Worm (Caenorhabditis elegans) whole organism, L2 larva: Measurements from ENCODE around the gene T09A5.5.

Experiments
- C34F6.9 ChIP-seq: fragments of 150-350 bp; optimal IDR thresholded peaks from 2 replicates; lab custom pipeline; 2014; ENCODE audit warnings: missing biosample characterization, missing genetic modification characterization
- R02D3.7 ChIP-seq: fragments of 150-350 bp; optimal IDR thresholded peaks from 2 replicates; lab custom pipeline; 2014; ENCODE audit warnings: missing biosample characterization, missing genetic modification characterization
- Y55F3AM.14 ChIP-seq: fragments of 200-800 bp; sonication (Bioruptor generic); optimal IDR thresholded peaks from 2 replicates; lab custom pipeline; 2018; ENCODE audit warnings: mild to moderate bottlenecking, missing genetic modification characterization, missing compliant biosample characterization
- ZK546.5 ChIP-seq: sonication (generic microtip); optimal IDR thresholded peaks from 2 replicates; lab custom pipeline; 2017; ENCODE audit warnings: missing biosample characterization, missing genetic modification characterization
- alr-1 ChIP-seq: fragments of 150-350 bp; optimal IDR thresholded peaks from 2 replicates; lab custom pipeline; 2014; ENCODE audit warnings: missing biosample characterization, missing genetic modification characterization
- blmp-1 ChIP-seq: sonication (generic microtip); optimal IDR thresholded peaks from 2 replicates; lab custom pipeline; 2017; ENCODE audit warnings: missing genetic modification characterization, mild to moderate bottlenecking, missing compliant biosample characterization, antibody characterized with exemption, moderate library complexity; ENCODE audit not compliant: insufficient read depth
- egl-27 ChIP-seq: sonication (generic microtip); optimal IDR thresholded peaks from 3 replicates; lab custom pipeline; 2017; ENCODE audit warnings: missing biosample characterization, missing genetic modification reagents, missing genetic modification characterization
- elt-1 ChIP-seq: fragments of 150-350 bp; optimal IDR thresholded peaks from 2 replicates; lab custom pipeline; 2014; ENCODE audit warnings: missing biosample characterization, missing genetic modification characterization
- elt-3 ChIP-seq: sonication (generic microtip); optimal IDR thresholded peaks from 2 replicates; lab custom pipeline; 2017; ENCODE audit warnings: missing biosample characterization, missing genetic modification characterization
- fos-1 ChIP-seq: fragments of 150-350 bp; optimal IDR thresholded peaks from 2 replicates; lab custom pipeline; 2014; ENCODE audit warnings: missing biosample characterization, missing genetic modification characterization
- gmeb-1 ChIP-seq: fragments of 150-350 bp; optimal IDR thresholded peaks from 2 replicates; lab custom pipeline; 2014; ENCODE audit warnings: missing biosample characterization, missing genetic modification characterization
- lin-11 ChIP-seq: fragments of 150-350 bp; sonication (generic microtip); optimal IDR thresholded peaks from 2 replicates; lab custom pipeline; 2014; ENCODE audit warnings: missing biosample characterization, missing genetic modification characterization, inconsistent platforms, mixed read lengths
- lin-13 ChIP-seq: fragments of 150-350 bp; optimal IDR thresholded peaks from 2 replicates; lab custom pipeline; 2014; ENCODE audit warnings: missing biosample characterization, missing genetic modification reagents, missing genetic modification characterization
- lin-39 ChIP-seq: fragments of 150-350 bp; optimal IDR thresholded peaks from 2 replicates; lab custom pipeline; 2014; ENCODE audit warnings: missing biosample characterization, missing genetic modification reagents, missing genetic modification characterization
- lsy-2 ChIP-seq, 2 experiments: fragments of 150-350 bp in 1 of 2; sonication (generic microtip) in 1 of 2; optimal IDR thresholded peaks; 2 replicates each; lab custom pipeline; 2014 to 2017; ENCODE audit warnings: missing biosample characterization in 2 of 2, missing genetic modification characterization in 2 of 2
- mab-5 ChIP-seq: fragments of 150-350 bp; optimal IDR thresholded peaks from 2 replicates; lab custom pipeline; 2014; ENCODE audit warnings: missing biosample characterization, missing genetic modification characterization
- mdl-1 ChIP-seq, 2 experiments: fragments of 150-350 bp in 1 of 2; sonication (generic microtip) in 1 of 2; optimal IDR thresholded peaks; 2 replicates each; lab custom pipeline; 2017; ENCODE audit warnings: missing biosample characterization in 2 of 2, missing genetic modification characterization in 2 of 2
- nhr-10 ChIP-seq: sonication (generic microtip); optimal IDR thresholded peaks from 2 replicates; lab custom pipeline; 2017; ENCODE audit warnings: missing biosample characterization, missing genetic modification characterization
- nhr-12 ChIP-seq: fragments of 150-350 bp; optimal IDR thresholded peaks from 2 replicates; lab custom pipeline; 2014; ENCODE audit warnings: missing biosample characterization, missing genetic modification characterization
- nhr-129 ChIP-seq: fragments of 150-350 bp; optimal IDR thresholded peaks from 2 replicates; lab custom pipeline; 2014; ENCODE audit warnings: missing biosample characterization, missing genetic modification characterization
- nhr-237 ChIP-seq: fragments of 150-350 bp; optimal IDR thresholded peaks from 2 replicates; lab custom pipeline; 2014; ENCODE audit warnings: missing biosample characterization, missing genetic modification characterization
- nhr-25 ChIP-seq: fragments of 150-350 bp; sonication (generic microtip); optimal IDR thresholded peaks from 3 replicates; lab custom pipeline; 2014; ENCODE audit warnings: missing biosample characterization, missing genetic modification characterization
- peb-1 ChIP-seq: fragments of 150-350 bp; optimal IDR thresholded peaks from 2 replicates; lab custom pipeline; 2014; ENCODE audit warnings: missing biosample characterization, missing genetic modification characterization
- sem-4 ChIP-seq: fragments of 150-350 bp; optimal IDR thresholded peaks from 2 replicates; lab custom pipeline; 2014; ENCODE audit warnings: missing biosample characterization, missing genetic modification reagents, missing genetic modification characterization
- skn-1 ChIP-seq: sonication (generic microtip); optimal IDR thresholded peaks from 2 replicates; lab custom pipeline; 2017; ENCODE audit warnings: missing biosample characterization, missing genetic modification characterization
- sma-3 ChIP-seq: sonication (generic microtip); optimal IDR thresholded peaks from 2 replicates; lab custom pipeline; 2016; ENCODE audit warnings: missing genetic modification reagents, missing genetic modification characterization, missing compliant biosample characterization
- sma-9 ChIP-seq, 2 experiments: fragments of 150-350 bp in 1 of 2; sonication (generic microtip) in 1 of 2; optimal IDR thresholded peaks; 2 replicates each; lab custom pipeline; 2014 to 2016; ENCODE audit warnings: missing genetic modification characterization in 2 of 2, mild to moderate bottlenecking in 1 of 2, missing biosample characterization in 1 of 2, missing compliant biosample characterization in 1 of 2, missing genetic modification reagents in 1 of 2, moderate library complexity in 1 of 2
- snpc-4 ChIP-seq: fragments of 150-350 bp; optimal IDR thresholded peaks from 2 replicates; lab custom pipeline; 2014; ENCODE audit warnings: missing biosample characterization, missing genetic modification characterization
- unc-39 ChIP-seq: fragments of 150-350 bp; optimal IDR thresholded peaks from 2 replicates; lab custom pipeline; 2014; ENCODE audit warnings: missing biosample characterization, missing genetic modification characterization
- unc-62 ChIP-seq: fragments of 150-350 bp; optimal IDR thresholded peaks from 2 replicates; lab custom pipeline; 2014; ENCODE audit warnings: missing biosample characterization, missing genetic modification reagents, missing genetic modification characterization
- zag-1 ChIP-seq: fragments of 150-350 bp; optimal IDR thresholded peaks from 2 replicates; lab custom pipeline; 2014; ENCODE audit warnings: missing biosample characterization, missing genetic modification characterization
- ztf-1 ChIP-seq: fragments of 200-800 bp; sonication (Bioruptor generic); conservative IDR thresholded peaks from 2 replicates; pipeline ENCODE4 v1.3.6; 2022; ENCODE audit warnings: missing genetic modification characterization, missing compliant biosample characterization
- ztf-11 ChIP-seq: sonication (generic microtip); optimal IDR thresholded peaks from 2 replicates; lab custom pipeline; 2017; ENCODE audit warnings: missing biosample characterization, missing genetic modification characterization
- ztf-4 ChIP-seq: fragments of 150-350 bp; optimal IDR thresholded peaks from 2 replicates; lab custom pipeline; 2014; ENCODE audit warnings: missing biosample characterization, missing genetic modification characterization

Gene T09A5.5

DNA sequence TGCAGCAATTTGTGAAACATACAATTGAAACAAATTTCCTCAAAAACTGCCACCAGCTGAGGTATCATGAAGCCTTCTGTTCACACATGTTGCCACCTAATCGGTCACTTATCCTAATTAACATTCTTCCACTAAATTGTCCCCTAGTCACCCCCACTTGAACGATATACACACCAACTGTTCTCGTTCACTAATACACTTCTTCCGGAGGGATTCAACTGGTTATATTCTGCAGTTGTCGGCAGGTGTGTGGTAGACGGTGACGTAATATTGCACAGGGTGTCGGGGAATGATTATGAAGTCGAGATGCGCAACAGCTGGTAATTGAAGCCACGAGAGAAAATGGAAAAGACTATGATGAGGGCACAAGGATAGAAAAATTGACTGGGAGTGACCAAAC lies 38.2 kb downstream of the T09A5.5 start:
- TF ChIP-seq nhr-129 (tag; lab: Kevin White, UChicago) (peak; percentile 34), nhr-237 (tag; lab: Kevin White, UChicago) (no peak)

DNA sequence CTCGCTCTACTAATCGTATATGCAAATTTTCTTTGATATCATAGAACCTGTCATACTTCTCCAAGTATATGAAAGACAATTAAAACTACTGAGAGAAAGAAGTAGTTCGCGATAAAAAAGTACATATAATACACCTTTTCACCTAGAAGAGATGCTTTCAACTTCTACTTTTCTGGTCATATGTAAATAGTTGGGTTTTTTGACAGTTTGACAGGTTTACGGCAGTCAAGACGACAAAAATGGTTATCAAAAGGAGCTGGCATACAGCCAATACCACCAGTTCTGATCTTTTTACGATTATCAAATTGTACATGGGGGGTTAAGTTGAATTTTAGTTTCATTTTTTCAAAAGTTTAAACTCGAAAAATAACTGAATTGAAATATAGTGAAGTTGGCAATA lies 38.7 kb downstream of the T09A5.5 start:
- TF ChIP-seq mdl-1 (tag; optimal IDR thresholded peaks at IDR 0.05; lab: Kevin White, UChicago) (no peak), egl-27 (no peak), ztf-11 (tag; lab: Kevin White, UChicago) (no peak), fos-1 (peak; percentile 49), nhr-12 (no peak), elt-3 (tag; lab: Kevin White, UChicago) (no peak), skn-1 (tag; lab: Kevin White, UChicago) (peak; percentile 30), gmeb-1 (tag; lab: Kevin White, UChicago) (no peak), R02D3.7 (tag; lab: Kevin White, UChicago) (no peak)
- TF ChIP-seq, all 48 proteins: peak for 2

DNA sequence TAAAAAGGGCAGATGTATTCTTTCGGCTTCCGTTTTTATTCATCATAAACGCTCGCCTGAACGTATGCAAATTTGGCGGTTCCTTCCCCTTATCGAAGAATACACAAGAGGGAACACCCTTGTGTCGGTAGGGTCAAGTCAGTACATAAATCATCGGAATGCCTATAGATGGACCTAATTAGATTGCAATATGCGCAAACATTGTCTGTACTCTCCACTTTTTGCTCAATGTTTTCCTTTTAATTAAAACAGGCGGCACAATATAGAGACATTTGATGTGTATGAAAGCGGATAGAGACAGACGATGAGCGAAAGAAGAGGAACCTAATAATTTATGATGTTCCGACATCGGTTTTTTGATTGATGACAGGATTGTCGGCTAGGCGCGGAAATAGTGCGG lies 39.4 kb downstream of the T09A5.5 start:
- TF ChIP-seq blmp-1 (tag; lab: Kevin White, UChicago), result no peak
- TF ChIP-seq sma-3 (GFP tag; lab: Kevin White, UChicago), result no peak
- peak; percentile 49 for TF ChIP-seq mab-5 (tag; lab: Kevin White, UChicago)
- TF ChIP-seq ztf-1 (GFP tag; lab: Robert Waterston, UW), result no peak

DNA sequence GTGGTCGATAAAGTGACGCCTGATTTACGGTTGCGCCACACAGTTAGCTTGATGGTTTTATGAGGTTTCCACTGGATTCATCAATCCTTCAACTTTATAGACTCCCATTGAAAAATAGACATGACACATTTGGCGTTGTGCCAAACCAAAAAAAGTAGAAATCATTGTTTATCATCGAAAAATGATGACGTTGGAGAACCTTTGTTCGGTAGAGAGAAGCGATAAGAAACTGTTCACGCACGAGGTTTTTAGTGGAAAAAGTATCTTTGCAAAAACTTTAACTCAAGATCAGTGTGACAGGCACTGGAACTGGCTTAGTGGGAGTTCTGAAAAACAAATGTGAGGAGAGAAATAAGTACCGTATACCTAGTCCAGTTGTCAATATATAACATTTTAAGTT lies 39.9 kb downstream of the T09A5.5 start:
- TF ChIP-seq skn-1 (tag; lab: Kevin White, UChicago) (peak; percentile 24), fos-1 (peak; percentile 26), nhr-12 (no peak)

DNA sequence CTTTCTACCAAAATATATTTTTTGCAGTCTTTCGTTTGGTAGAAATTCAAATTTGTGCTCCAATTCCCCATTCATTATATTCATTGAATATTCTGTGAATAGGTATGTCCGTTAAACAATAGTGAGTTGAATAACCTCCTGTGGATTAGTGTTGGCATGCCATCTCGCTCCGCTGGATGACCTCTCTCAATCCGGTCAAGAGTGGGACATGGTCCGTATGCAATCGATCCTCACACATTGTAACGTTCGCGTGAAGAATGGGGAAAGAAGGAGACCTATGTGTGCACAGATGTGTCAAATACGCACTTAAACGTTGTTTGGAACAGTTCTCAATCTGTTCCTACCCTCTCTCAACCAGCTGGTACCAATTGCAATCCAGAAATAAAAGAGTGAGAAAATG lies 40.3 kb downstream of the T09A5.5 start:
- TF ChIP-seq nhr-12, result no peak

DNA sequence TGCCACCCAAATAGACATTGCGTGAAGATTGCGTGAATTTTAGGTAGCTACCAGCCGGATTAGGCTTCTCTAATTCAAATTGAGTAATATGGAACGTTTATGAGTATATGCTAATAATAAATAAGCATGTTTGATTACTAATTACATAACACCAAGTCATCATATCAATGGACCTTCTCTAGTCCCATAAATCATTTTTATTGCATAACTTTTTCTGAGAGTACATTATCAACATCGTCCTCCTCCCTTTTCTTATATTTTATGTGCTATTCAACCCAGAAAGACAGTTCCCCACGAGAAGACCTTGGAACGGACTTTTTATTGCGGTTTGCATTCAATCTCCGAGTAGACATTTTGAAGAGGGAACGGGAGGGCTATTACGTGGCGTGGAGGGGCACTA lies 41.2 kb downstream of the T09A5.5 start:
- no peak for TF ChIP-seq nhr-12
- TF ChIP-seq sma-9 (GFP tag; optimal IDR thresholded peaks at IDR 0.05; lab: Kevin White, UChicago), result no peak
- no peak for TF ChIP-seq sma-9 (tag; optimal IDR thresholded peaks at IDR 0.05; lab: Kevin White, UChicago)
- no peak for TF ChIP-seq egl-27
- TF ChIP-seq blmp-1 (tag; lab: Kevin White, UChicago), result no peak
- no peak for TF ChIP-seq zag-1 (tag; lab: Kevin White, UChicago)
- no peak for TF ChIP-seq unc-62 (GFP tag; lab: Kevin White, UChicago)
- TF ChIP-seq sem-4 (tag; lab: Kevin White, UChicago), result no peak
- no peak for TF ChIP-seq elt-3 (tag; lab: Kevin White, UChicago)
- TF ChIP-seq Y55F3AM.14 (GFP tag; lab: Kevin White, UChicago), result no peak
- TF ChIP-seq ztf-1 (GFP tag; lab: Robert Waterston, UW), result no peak
- TF ChIP-seq nhr-129 (tag; lab: Kevin White, UChicago), result no peak
- no peak for TF ChIP-seq C34F6.9
- no peak for TF ChIP-seq nhr-10
- TF ChIP-seq alr-1 (tag; lab: Kevin White, UChicago), result no peak
- TF ChIP-seq lin-39 (tag; lab: Kevin White, UChicago), result no peak
- no peak for TF ChIP-seq snpc-4 (tag; lab: Kevin White, UChicago)
- TF ChIP-seq gmeb-1 (tag; lab: Kevin White, UChicago), result no peak
- TF ChIP-seq ztf-4 (tag; lab: Kevin White, UChicago), result no peak
- no peak for TF ChIP-seq peb-1 (tag; lab: Kevin White, UChicago)
- no peak for TF ChIP-seq lin-11 (tag; lab: Kevin White, UChicago)

DNA sequence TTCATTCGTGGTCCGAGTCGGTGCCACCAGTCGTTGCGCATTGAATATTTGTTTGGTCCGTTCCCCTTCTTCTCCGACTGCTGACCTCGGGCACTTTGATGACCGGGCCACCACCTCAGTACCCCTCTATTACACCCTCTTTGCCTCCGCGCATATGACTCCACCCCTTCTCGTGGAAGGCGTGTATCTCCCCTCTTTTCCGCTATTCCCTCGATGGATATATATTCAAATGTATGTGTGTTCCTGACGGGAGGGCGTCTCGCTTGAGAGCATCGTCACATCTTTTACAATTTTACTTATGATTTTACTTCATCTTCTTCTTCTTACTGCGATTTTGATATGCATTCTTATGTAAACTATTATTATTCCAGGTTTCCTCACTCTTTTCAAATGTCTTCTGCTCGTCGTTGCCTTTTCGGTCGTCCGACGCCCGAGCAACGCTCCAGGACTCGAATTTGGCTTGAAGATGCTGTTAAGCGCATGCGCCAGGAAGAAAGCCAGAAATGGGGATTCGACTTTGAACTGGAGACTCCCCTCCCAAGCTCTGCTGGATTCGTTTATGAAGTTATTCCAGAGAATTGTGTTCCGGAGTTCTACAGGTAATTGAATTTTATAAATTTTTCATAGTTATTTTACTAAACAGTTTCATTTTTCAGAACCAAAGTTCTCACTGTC lies 42.6 kb downstream of the T09A5.5 start, which contains the start of gene cki-1:
cki-1 (plus strand) TSS at position 372 of the 675 bp plus-strand sequence.
- TF ChIP-seq unc-39 (tag; lab: Kevin White, UChicago), result no peak
- TF ChIP-seq fos-1, result no peak
- TF ChIP-seq lsy-2 (tag; optimal IDR thresholded peaks at IDR 0.05; lab: Kevin White, UChicago), result no peak
- no peak for TF ChIP-seq lin-13 (GFP tag; lab: Kevin White, UChicago)
- TF ChIP-seq ztf-1 (GFP tag; lab: Robert Waterston, UW), result no peak
- no peak for TF ChIP-seq nhr-129 (tag; lab: Kevin White, UChicago)
- TF ChIP-seq lin-11 (tag; lab: Kevin White, UChicago), result no peak
- TF ChIP-seq nhr-25 (tag; lab: Kevin White, UChicago), result no peak
- TF ChIP-seq ZK546.5 (tag; lab: Kevin White, UChicago), result no peak
- TF ChIP-seq sma-9 (GFP tag; optimal IDR thresholded peaks at IDR 0.05; lab: Kevin White, UChicago), result no peak
- no peak for TF ChIP-seq sma-9 (tag; optimal IDR thresholded peaks at IDR 0.05; lab: Kevin White, UChicago)
- TF ChIP-seq elt-1 (tag; lab: Kevin White, UChicago), result no peak
- TF ChIP-seq, all 48 proteins: peak for 0
